Fruit fly (Drosophila melanogaster) whole organism, embryonic: Measurements from ENCODE around the gene QIL1.

Source experiments
- Adf1 ChIP-seq: fragments of 200-800 bp; sonication (Bioruptor generic); IDR thresholded peaks from 2 replicates; pipeline ENCODE4 v1.3.6; 2022; ENCODE audit warnings: missing biosample characterization, missing genetic modification characterization
- CG10462 ChIP-seq: fragments of 200-800 bp; sonication (Bioruptor generic); optimal IDR thresholded peaks from 2 replicates; lab custom pipeline; 2016; ENCODE audit warnings: missing biosample characterization, missing genetic modification characterization
- CG10979 ChIP-seq: fragments of 200-800 bp; sonication (Bioruptor generic); optimal IDR thresholded peaks from 2 replicates; lab custom pipeline; 2018; ENCODE audit warnings: missing biosample characterization, mild to moderate bottlenecking, missing genetic modification characterization, moderate library complexity
- CG11560 ChIP-seq: fragments of 200-800 bp; sonication (Bioruptor generic); IDR thresholded peaks from 3 replicates; pipeline ENCODE4 v1.3.6; 2022; ENCODE audit warnings: missing biosample characterization, missing genetic modification characterization
- CG13424 ChIP-seq: fragments of 200-800 bp; sonication (Bioruptor generic); optimal IDR thresholded peaks from 2 replicates; lab custom pipeline; 2019; ENCODE audit warnings: missing biosample characterization, mild to moderate bottlenecking, missing genetic modification characterization, moderate library complexity
- CG14050 ChIP-seq: fragments of 200-800 bp; sonication (Bioruptor generic); IDR thresholded peaks from 3 replicates; pipeline ENCODE4 v1.3.6; 2022; ENCODE audit warnings: missing biosample characterization, missing genetic modification characterization
- CG15514 ChIP-seq: fragments of 200-800 bp; sonication (Bioruptor generic); optimal IDR thresholded peaks from 3 replicates; lab custom pipeline; 2017; ENCODE audit warnings: missing biosample characterization, missing genetic modification characterization, mild to moderate bottlenecking, moderate library complexity, missing genetic modification reagents
- CG18262 ChIP-seq: fragments of 200-800 bp; optimal IDR thresholded peaks from 3 replicates; lab custom pipeline; 2019; ENCODE audit warnings: missing biosample characterization, mild to moderate bottlenecking, missing genetic modification characterization, moderate library complexity
- CG18599 ChIP-seq: fragments of 200-800 bp; sonication (Bioruptor generic); optimal IDR thresholded peaks from 3 replicates; lab custom pipeline; 2017; ENCODE audit warnings: missing biosample characterization, missing genetic modification characterization, mild to moderate bottlenecking, moderate library complexity, missing genetic modification reagents
- CG30431 ChIP-seq: fragments of 200-800 bp; sonication (Bioruptor generic); optimal IDR thresholded peaks from 2 replicates; lab custom pipeline; 2017; ENCODE audit warnings: missing biosample characterization, missing genetic modification characterization
- CG4282 ChIP-seq: fragments of 200-800 bp; sonication (Bioruptor generic); optimal IDR thresholded peaks from 2 replicates; lab custom pipeline; 2016; ENCODE audit warnings: missing biosample characterization, missing genetic modification characterization
- CG4820 ChIP-seq: fragments of 200-800 bp; sonication (Bioruptor generic); optimal IDR thresholded peaks from 3 replicates; lab custom pipeline; 2016; ENCODE audit warnings: missing biosample characterization, missing genetic modification characterization
- CG4854 ChIP-seq: fragments of 200-800 bp; sonication (Bioruptor generic); optimal IDR thresholded peaks from 2 replicates; lab custom pipeline; 2016; ENCODE audit warnings: missing biosample characterization, missing genetic modification characterization, inconsistent platforms
- CG6765 ChIP-seq: fragments of 200-800 bp; sonication (Bioruptor generic); optimal IDR thresholded peaks from 3 replicates; lab custom pipeline; 2017; ENCODE audit warnings: missing biosample characterization, mild to moderate bottlenecking, missing genetic modification characterization
- CG9817 ChIP-seq: fragments of 200-800 bp; sonication (Bioruptor generic); optimal IDR thresholded peaks from 2 replicates; lab custom pipeline; 2018; ENCODE audit warnings: missing biosample characterization, mild to moderate bottlenecking, missing genetic modification characterization, moderate library complexity
- CG9876 ChIP-seq: fragments of 200-800 bp; sonication (Bioruptor generic); optimal IDR thresholded peaks from 2 replicates; lab custom pipeline; 2016; ENCODE audit warnings: missing biosample characterization, missing genetic modification characterization
- D ChIP-seq, 2 experiments: fragments of 200-800 bp in 1 of 2; fragments of >200 bp in 1 of 2; sonication (Bioruptor generic) in 1 of 2; optimal IDR thresholded peaks; 2 replicates in 1 of 2; 3 replicates in 1 of 2; lab custom pipeline; 2017; ENCODE audit warnings: mild to moderate bottlenecking in 1 of 2, missing biosample characterization in 1 of 2, missing genetic modification characterization in 1 of 2, missing genetic modification reagents in 1 of 2
- Deaf1 ChIP-seq: fragments of 200-800 bp; optimal IDR thresholded peaks from 3 replicates; lab custom pipeline; 2019; ENCODE audit warnings: missing biosample characterization, mild to moderate bottlenecking, missing genetic modification characterization, moderate library complexity
- Dll ChIP-seq: fragments of 200-800 bp; sonication (Bioruptor generic); IDR thresholded peaks from 4 replicates; pipeline ENCODE4 v1.3.6; 2022; ENCODE audit warnings: missing biosample characterization, missing genetic modification characterization; ENCODE audit not compliant: partially characterized antibody
- Doc2 ChIP-seq: fragments of 200-800 bp; sonication (Bioruptor generic); IDR thresholded peaks from 2 replicates; pipeline ENCODE4 v1.3.6; 2022; ENCODE audit warnings: missing biosample characterization, missing genetic modification characterization
- ERR ChIP-seq: fragments of 200-800 bp; sonication (Bioruptor generic); optimal IDR thresholded peaks from 2 replicates; lab custom pipeline; 2016; ENCODE audit warnings: missing biosample characterization, missing genetic modification characterization
- Fer1 ChIP-seq: fragments of 200-800 bp; sonication (Bioruptor generic); optimal IDR thresholded peaks from 2 replicates; lab custom pipeline; 2017; ENCODE audit warnings: missing biosample characterization, mild to moderate bottlenecking, missing genetic modification characterization
- HHEX ChIP-seq: fragments of 200-800 bp; sonication (Bioruptor generic); optimal IDR thresholded peaks from 3 replicates; lab custom pipeline; 2017; ENCODE audit warnings: missing biosample characterization, mild to moderate bottlenecking, missing genetic modification characterization, missing genetic modification reagents
- Mrtf ChIP-seq: fragments of 200-800 bp; sonication (Bioruptor generic); IDR thresholded peaks from 3 replicates; pipeline ENCODE4 v1.3.6; 2022; ENCODE audit warnings: missing biosample characterization, missing genetic modification characterization
- NC2β ChIP-seq: fragments of 200-800 bp; sonication (Bioruptor generic); optimal IDR thresholded peaks from 2 replicates; lab custom pipeline; 2016; ENCODE audit warnings: missing biosample characterization, missing genetic modification characterization
- Xbp1 ChIP-seq: fragments of 200-800 bp; sonication (Bioruptor generic); optimal IDR thresholded peaks from 3 replicates; lab custom pipeline; 2016; ENCODE audit warnings: missing biosample characterization, mild to moderate bottlenecking, missing genetic modification characterization
- YL-1 ChIP-seq: fragments of 200-800 bp; sonication (Bioruptor generic); optimal IDR thresholded peaks from 3 replicates; lab custom pipeline; 2017; ENCODE audit warnings: missing biosample characterization, mild to moderate bottlenecking, missing genetic modification characterization
- cas ChIP-seq: fragments of 200-800 bp; sonication (Bioruptor generic); IDR thresholded peaks from 2 replicates; pipeline ENCODE4 v1.3.6; 2022; ENCODE audit warnings: missing biosample characterization, missing genetic modification characterization
- chn ChIP-seq: fragments of 200-800 bp; sonication (Bioruptor generic); optimal IDR thresholded peaks from 2 replicates; lab custom pipeline; 2016; ENCODE audit warnings: missing biosample characterization, missing genetic modification characterization
- ci ChIP-seq: fragments of 200-800 bp; sonication (Bioruptor generic); IDR thresholded peaks from 3 replicates; pipeline ENCODE4 v1.3.6; 2022; ENCODE audit warnings: missing biosample characterization, missing genetic modification characterization
- cwo ChIP-seq: fragments of 200-800 bp; sonication (Bioruptor generic); optimal IDR thresholded peaks from 3 replicates; lab custom pipeline; 2017; ENCODE audit warnings: missing biosample characterization, missing genetic modification characterization, mild to moderate bottlenecking, moderate library complexity, missing genetic modification reagents
- fd102C ChIP-seq: fragments of 200-800 bp; sonication (Bioruptor generic); optimal IDR thresholded peaks from 2 replicates; lab custom pipeline; 2018; ENCODE audit warnings: missing biosample characterization, mild to moderate bottlenecking, missing genetic modification characterization, moderate library complexity
- h ChIP-seq: fragments of >200 bp; optimal IDR thresholded peaks from 2 replicates; lab custom pipeline; 2017
- hb ChIP-seq: fragments of 200-800 bp; sonication (Bioruptor generic); IDR thresholded peaks from 3 replicates; pipeline ENCODE4 v1.3.6; 2022; ENCODE audit warnings: missing biosample characterization, missing genetic modification characterization; ENCODE audit not compliant: partially characterized antibody
- ind ChIP-seq: fragments of 200-800 bp; sonication (Bioruptor generic); optimal IDR thresholded peaks from 3 replicates; lab custom pipeline; 2016; ENCODE audit warnings: missing biosample characterization, missing genetic modification characterization
- kay ChIP-seq: fragments of 200-800 bp; sonication (Bioruptor generic); optimal IDR thresholded peaks from 2 replicates; lab custom pipeline; 2016; ENCODE audit warnings: missing biosample characterization, missing genetic modification characterization
- knrl ChIP-seq: fragments of 200-800 bp; sonication (Bioruptor generic); IDR thresholded peaks from 3 replicates; pipeline ENCODE4 v1.3.6; 2022; ENCODE audit warnings: missing biosample characterization, missing genetic modification characterization; ENCODE audit not compliant: partially characterized antibody
- lab ChIP-seq: fragments of 200-800 bp; sonication (Bioruptor generic); optimal IDR thresholded peaks from 3 replicates; lab custom pipeline; 2017; ENCODE audit warnings: missing biosample characterization, missing genetic modification characterization, mild to moderate bottlenecking, moderate library complexity, missing genetic modification reagents
- mld ChIP-seq: fragments of 200-800 bp; sonication (Bioruptor generic); IDR thresholded peaks from 3 replicates; pipeline ENCODE4 v1.3.6; 2022; ENCODE audit warnings: missing biosample characterization, missing genetic modification characterization; ENCODE audit not compliant: partially characterized antibody
- onecut ChIP-seq: fragments of 200-800 bp; sonication (Bioruptor generic); IDR thresholded peaks from 2 replicates; pipeline ENCODE4 v1.3.6; 2022; ENCODE audit warnings: missing biosample characterization, missing genetic modification characterization
- org-1 ChIP-seq: fragments of 200-800 bp; sonication (Bioruptor generic); optimal IDR thresholded peaks from 2 replicates; lab custom pipeline; 2017; ENCODE audit warnings: missing biosample characterization, missing genetic modification characterization
- p53 ChIP-seq: fragments of 200-800 bp; sonication (Bioruptor generic); optimal IDR thresholded peaks from 2 replicates; lab custom pipeline; 2016; ENCODE audit warnings: missing biosample characterization, missing genetic modification characterization
- pho ChIP-seq: fragments of 200-800 bp; sonication (Bioruptor generic); optimal IDR thresholded peaks from 2 replicates; lab custom pipeline; 2016; ENCODE audit warnings: missing biosample characterization, missing genetic modification characterization
- pita ChIP-seq: fragments of 200-800 bp; sonication (Bioruptor generic); optimal IDR thresholded peaks from 2 replicates; lab custom pipeline; 2017; ENCODE audit warnings: missing biosample characterization, mild to moderate bottlenecking, missing genetic modification characterization
- ranshi ChIP-seq: fragments of 200-800 bp; sonication (Bioruptor generic); IDR thresholded peaks from 2 replicates; pipeline ENCODE4 v1.3.6; 2022; ENCODE audit warnings: missing biosample characterization, missing genetic modification characterization
- repo ChIP-seq: fragments of 200-800 bp; sonication (Bioruptor generic); optimal IDR thresholded peaks from 2 replicates; lab custom pipeline; 2016; ENCODE audit warnings: missing biosample characterization, missing genetic modification characterization
- sens-2 ChIP-seq: fragments of 200-800 bp; sonication (Bioruptor generic); IDR thresholded peaks from 2 replicates; pipeline ENCODE4 v1.3.6; 2022; ENCODE audit warnings: missing biosample characterization, missing genetic modification characterization
- tap ChIP-seq: fragments of 200-800 bp; optimal IDR thresholded peaks from 3 replicates; lab custom pipeline; 2019; ENCODE audit warnings: missing biosample characterization, mild to moderate bottlenecking, missing genetic modification characterization, moderate library complexity
- tll ChIP-seq, 2 experiments: fragments of 200-800 bp in 1 of 2; fragments of >200 bp in 1 of 2; sonication (Bioruptor generic) in 1 of 2; optimal IDR thresholded peaks; 2 replicates each; lab custom pipeline; 2017 to 2019; ENCODE audit warnings: missing biosample characterization in 2 of 2, missing genetic modification characterization in 2 of 2, mild to moderate bottlenecking in 1 of 2, moderate library complexity in 1 of 2
- twi ChIP-seq: fragments of 200-800 bp; optimal IDR thresholded peaks from 2 replicates; lab custom pipeline; 2019; ENCODE audit warnings: missing biosample characterization, mild to moderate bottlenecking, missing genetic modification characterization, moderate library complexity
- wor ChIP-seq: fragments of 200-800 bp; sonication (Bioruptor generic); IDR thresholded peaks from 2 replicates; pipeline ENCODE4 v1.3.6; 2022; ENCODE audit warnings: missing biosample characterization, missing genetic modification characterization

QIL1 gene

DNA sequence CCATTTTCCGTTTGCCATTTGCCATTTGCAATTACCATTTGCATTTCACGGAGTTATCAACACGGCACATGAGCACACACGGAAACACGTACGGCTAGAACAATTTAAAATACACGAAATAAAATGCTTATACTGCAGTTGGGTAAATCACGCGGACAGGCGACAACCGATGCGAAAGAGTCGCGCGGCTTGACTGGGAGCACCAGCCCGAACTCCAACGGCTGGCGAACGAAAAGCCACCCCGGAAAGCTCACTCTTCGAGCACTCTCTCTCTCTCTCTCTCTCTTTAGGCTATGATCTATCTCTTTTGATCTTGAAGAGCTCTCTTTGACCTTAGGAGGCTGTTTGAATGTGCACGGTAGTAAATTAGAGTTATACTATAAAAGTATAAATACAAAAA is 44.4 kb upstream of the QIL1 start, which contains the start of gene blot (continued):
- TF ChIP-seq ci (GFP tag; lab: Robert Waterston, UW) (no peak; the same call in 2 of the 3 replicates), CG4820 (no peak), cas (no peak), CG18262 (tag; lab: Kevin White, UChicago) (no peak), CG4854 (GFP tag; lab: Kevin White, UChicago) (no peak), HHEX (no peak), NC2β (no peak), CG30431 (GFP tag; lab: Kevin White, UChicago) (no peak), twi (tag; lab: Kevin White, UChicago) (no peak), Deaf1 (tag; lab: Kevin White, UChicago) (peak; percentile 86), Xbp1 (GFP tag; lab: Kevin White, UChicago) (no peak), wor (GFP tag; lab: Robert Waterston, UW) (no peak), ind (GFP tag; lab: Kevin White, UChicago) (no peak), mld (no peak), CG10462 (no peak), CG4282 (GFP tag; lab: Kevin White, UChicago) (no peak), cwo (no peak), pita (GFP tag; lab: Kevin White, UChicago) (no peak), CG10979 (tag; lab: Kevin White, UChicago) (no peak), D (optimal IDR thresholded peaks at IDR 0.05; lab: Kevin White, UChicago) (no peak), D (GFP tag; optimal IDR thresholded peaks at IDR 0.05; lab: Kevin White, UChicago) (no peak), ERR (GFP tag; lab: Kevin White, UChicago) (no peak), sens-2 (GFP tag; lab: Robert Waterston, UW) (no peak), CG6765 (GFP tag; lab: Kevin White, UChicago) (no peak), Doc2 (no peak), onecut (GFP tag; lab: Robert Waterston, UW) (no peak), Dll (GFP tag; lab: Robert Waterston, UW) (peak; percentile 25; the same call in 1 of the 4 replicates), CG9817 (tag; lab: Kevin White, UChicago) (no peak), knrl (GFP tag; lab: Robert Waterston, UW) (no peak), Mrtf (GFP tag; lab: Robert Waterston, UW) (no peak), CG9876 (GFP tag; lab: Kevin White, UChicago) (no peak), CG14050 (GFP tag; lab: Robert Waterston, UW) (no peak), Fer1 (GFP tag; lab: Kevin White, UChicago) (no peak), CG15514 (GFP tag; lab: Kevin White, UChicago) (no peak), pho (GFP tag; lab: Kevin White, UChicago) (no peak), CG11560 (tag; lab: Robert Waterston, UW) (no peak), CG13424 (tag; lab: Kevin White, UChicago) (no peak), org-1 (GFP tag; lab: Kevin White, UChicago) (no peak), chn (GFP tag; lab: Kevin White, UChicago) (no peak), lab (GFP tag; lab: Kevin White, UChicago) (no peak), CG18599 (GFP tag; lab: Kevin White, UChicago) (no peak), fd102C (GFP tag; lab: Kevin White, UChicago) (no peak), YL-1 (GFP tag; lab: Kevin White, UChicago) (no peak), h (lab: Kevin White, UChicago) (no peak), kay (no peak), ranshi (GFP tag; lab: Robert Waterston, UW) (peak; percentile 22; the same call in 1 of the 2 replicates), repo (GFP tag; lab: Kevin White, UChicago) (no peak), tap (tag; lab: Kevin White, UChicago) (no peak), Adf1 (GFP tag; lab: Robert Waterston, UW) (no peak), tll (GFP tag; optimal IDR thresholded peaks at IDR 0.05; lab: Kevin White, UChicago) (no peak), p53 (GFP tag; lab: Kevin White, UChicago) (no peak), hb (GFP tag; lab: Robert Waterston, UW) (no peak)
